Fruit fly (Drosophila melanogaster) whole organism, embryonic: ENCODE measurements around the gene loqs.

Experiments used
- CG10209 ChIP-seq: fragments of 200-800 bp; sonication (Bioruptor generic); optimal IDR thresholded peaks from 3 replicates; lab custom pipeline; 2017; ENCODE audit warnings: missing biosample characterization, mild to moderate bottlenecking, missing genetic modification characterization, missing genetic modification reagents
- CG11398 ChIP-seq: fragments of 200-800 bp; sonication (Bioruptor generic); optimal IDR thresholded peaks from 2 replicates; lab custom pipeline; 2016; ENCODE audit warnings: missing biosample characterization, missing genetic modification characterization
- CG14014 ChIP-seq: fragments of 200-800 bp; sonication (Bioruptor generic); IDR thresholded peaks from 2 replicates; pipeline ENCODE4 v1.3.6; 2022; ENCODE audit warnings: missing biosample characterization, missing genetic modification characterization
- CG14860 ChIP-seq: fragments of 200-800 bp; sonication (Bioruptor generic); IDR thresholded peaks from 3 replicates; pipeline ENCODE4 v1.3.6; 2022; ENCODE audit warnings: missing biosample characterization, missing genetic modification characterization; ENCODE audit not compliant: partially characterized antibody
- CG15011 ChIP-seq: fragments of 200-800 bp; sonication (Bioruptor generic); optimal IDR thresholded peaks from 3 replicates; lab custom pipeline; 2018; ENCODE audit warnings: missing biosample characterization, mild to moderate bottlenecking, missing genetic modification characterization
- CG15269 ChIP-seq: fragments of 200-800 bp; sonication (Bioruptor generic); optimal IDR thresholded peaks from 2 replicates; lab custom pipeline; 2018; ENCODE audit warnings: missing biosample characterization, mild to moderate bottlenecking, missing genetic modification characterization, moderate library complexity
- CG16779 ChIP-seq: fragments of 200-800 bp; sonication (Bioruptor generic); IDR thresholded peaks from 2 replicates; pipeline ENCODE4 v1.3.6; 2022; ENCODE audit warnings: missing biosample characterization, missing genetic modification characterization
- CG17802 ChIP-seq: fragments of 200-800 bp; sonication (Bioruptor generic); optimal IDR thresholded peaks from 2 replicates; lab custom pipeline; 2018; ENCODE audit warnings: missing biosample characterization, mild to moderate bottlenecking, missing genetic modification characterization, moderate library complexity
- CG18476 ChIP-seq: fragments of 200-800 bp; sonication (Bioruptor generic); optimal IDR thresholded peaks from 2 replicates; lab custom pipeline; 2016; ENCODE audit warnings: missing biosample characterization, mild to moderate bottlenecking, missing genetic modification characterization
- CG2129 ChIP-seq: fragments of 200-800 bp; sonication (Bioruptor generic); IDR thresholded peaks from 2 replicates; pipeline ENCODE4 v1.3.6; 2022; ENCODE audit warnings: missing biosample characterization, missing genetic modification characterization; ENCODE audit not compliant: partially characterized antibody
- CG30403 ChIP-seq: fragments of 200-800 bp; sonication (Bioruptor generic); optimal IDR thresholded peaks from 3 replicates; lab custom pipeline; 2016; ENCODE audit warnings: missing biosample characterization, missing genetic modification characterization
- CG3407 ChIP-seq: fragments of 200-800 bp; sonication (Bioruptor generic); optimal IDR thresholded peaks from 2 replicates; lab custom pipeline; 2018; ENCODE audit warnings: missing biosample characterization, mild to moderate bottlenecking, missing genetic modification characterization
- CG3838 ChIP-seq: fragments of 200-800 bp; sonication (Bioruptor generic); optimal IDR thresholded peaks from 3 replicates; lab custom pipeline; 2016; ENCODE audit warnings: missing biosample characterization, missing genetic modification characterization
- CG42726 ChIP-seq: fragments of 200-800 bp; sonication (Bioruptor generic); IDR thresholded peaks from 2 replicates; pipeline ENCODE4 v1.3.6; 2022; ENCODE audit warnings: missing biosample characterization, missing genetic modification characterization; ENCODE audit not compliant: partially characterized antibody
- CG4328 ChIP-seq: fragments of 200-800 bp; sonication (Bioruptor generic); optimal IDR thresholded peaks from 3 replicates; lab custom pipeline; 2017; ENCODE audit warnings: missing biosample characterization, missing genetic modification reagents, missing genetic modification characterization
- CG4854 ChIP-seq: fragments of 200-800 bp; sonication (Bioruptor generic); optimal IDR thresholded peaks from 2 replicates; lab custom pipeline; 2016; ENCODE audit warnings: missing biosample characterization, missing genetic modification characterization, inconsistent platforms
- CG7372 ChIP-seq: fragments of 200-800 bp; sonication (Bioruptor generic); IDR thresholded peaks from 2 replicates; pipeline ENCODE4 v1.3.6; 2022; ENCODE audit warnings: missing biosample characterization, missing genetic modification characterization
- CG7928 ChIP-seq: fragments of 200-800 bp; sonication (Bioruptor generic); optimal IDR thresholded peaks from 2 replicates; lab custom pipeline; 2017; ENCODE audit warnings: missing biosample characterization, mild to moderate bottlenecking, missing genetic modification characterization
- CG9437 ChIP-seq: fragments of 200-800 bp; sonication (Bioruptor generic); optimal IDR thresholded peaks from 2 replicates; lab custom pipeline; 2018; ENCODE audit warnings: missing biosample characterization, mild to moderate bottlenecking, missing genetic modification characterization
- CG9932 ChIP-seq: fragments of 200-800 bp; sonication (Bioruptor generic); IDR thresholded peaks from 2 replicates; pipeline ENCODE4 v1.3.6; 2022; ENCODE audit warnings: missing biosample characterization, missing genetic modification characterization
- Dad ChIP-seq: fragments of 200-800 bp; sonication (Bioruptor generic); optimal IDR thresholded peaks from 3 replicates; lab custom pipeline; 2016; ENCODE audit warnings: missing biosample characterization, missing genetic modification characterization
- E2f1 ChIP-seq: fragments of 200-800 bp; sonication (Bioruptor generic); IDR thresholded peaks from 2 replicates; pipeline ENCODE4 v1.3.6; 2022; ENCODE audit warnings: missing biosample characterization, missing genetic modification characterization
- Lhr ChIP-seq: fragments of 200-800 bp; sonication (Bioruptor generic); optimal IDR thresholded peaks from 3 replicates; lab custom pipeline; 2017; ENCODE audit warnings: mild to moderate bottlenecking, missing biosample characterization, missing genetic modification reagents, missing genetic modification characterization
- Lpt ChIP-seq: fragments of >200 bp; optimal IDR thresholded peaks from 2 replicates; lab custom pipeline; 2018; ENCODE audit warnings: missing biosample characterization, missing genetic modification characterization
- Max ChIP-seq: fragments of 200-800 bp; sonication (Bioruptor generic); optimal IDR thresholded peaks from 2 replicates; lab custom pipeline; 2016; ENCODE audit warnings: missing biosample characterization, mild to moderate bottlenecking, missing genetic modification characterization
- Med ChIP-seq: fragments of 200-800 bp; sonication (Bioruptor generic); peaks from one replicate; lab custom pipeline; 2016; ENCODE audit warnings: missing biosample characterization, missing genetic modification characterization, mild to moderate bottlenecking, inconsistent platforms, moderate library complexity
- Mrtf ChIP-seq: fragments of 200-800 bp; sonication (Bioruptor generic); IDR thresholded peaks from 3 replicates; pipeline ENCODE4 v1.3.6; 2022; ENCODE audit warnings: missing biosample characterization, missing genetic modification characterization
- Myb ChIP-seq: fragments of 200-800 bp; sonication (Bioruptor generic); optimal IDR thresholded peaks from 2 replicates; lab custom pipeline; 2016; ENCODE audit warnings: missing biosample characterization, missing genetic modification characterization
- Nf-YB ChIP-seq: fragments of 200-800 bp; sonication (Bioruptor generic); optimal IDR thresholded peaks from 3 replicates; lab custom pipeline; 2019; ENCODE audit warnings: missing biosample characterization, mild to moderate bottlenecking, missing genetic modification characterization, moderate library complexity
- Optix ChIP-seq: fragments of 200-800 bp; sonication (Bioruptor generic); IDR thresholded peaks from 3 replicates; pipeline ENCODE4 v1.3.6; 2022; ENCODE audit warnings: missing biosample characterization, missing genetic modification characterization
- Sox102F ChIP-seq: fragments of 200-800 bp; sonication (Bioruptor generic); optimal IDR thresholded peaks from 2 replicates; lab custom pipeline; 2018; ENCODE audit warnings: missing biosample characterization, mild to moderate bottlenecking, missing genetic modification characterization, moderate library complexity
- Spps ChIP-seq: fragments of 200-800 bp; sonication (Bioruptor generic); optimal IDR thresholded peaks from 2 replicates; lab custom pipeline; 2018; ENCODE audit warnings: missing biosample characterization, mild to moderate bottlenecking, missing genetic modification characterization
- Sry-β ChIP-seq: fragments of 200-800 bp; sonication (Bioruptor generic); optimal IDR thresholded peaks from 2 replicates; lab custom pipeline; 2018; ENCODE audit warnings: missing biosample characterization, mild to moderate bottlenecking, missing genetic modification characterization, moderate library complexity
- Trl ChIP-seq, 3 experiments: fragments of >200 bp in 2 of 3; fragments of 200-800 bp in 1 of 3; sonication (Bioruptor generic) in 1 of 3; optimal IDR thresholded peaks; 2 replicates in 1 of 3; 3 replicates in 2 of 3; lab custom pipeline; 2016 to 2017; ENCODE audit warnings: missing biosample characterization in 1 of 3, missing genetic modification characterization in 1 of 3
- Xbp1 ChIP-seq: fragments of 200-800 bp; sonication (Bioruptor generic); optimal IDR thresholded peaks from 3 replicates; lab custom pipeline; 2016; ENCODE audit warnings: missing biosample characterization, mild to moderate bottlenecking, missing genetic modification characterization
- Xrp1 ChIP-seq: fragments of 200-800 bp; sonication (Bioruptor generic); IDR thresholded peaks from 2 replicates; pipeline ENCODE4 v1.3.6; 2022; ENCODE audit warnings: missing biosample characterization, missing genetic modification characterization
- ash1 ChIP-seq: fragments of 200-800 bp; sonication (Bioruptor generic); optimal IDR thresholded peaks from 2 replicates; lab custom pipeline; 2018; ENCODE audit warnings: missing biosample characterization, mild to moderate bottlenecking, missing genetic modification characterization
- crp ChIP-seq, 2 experiments: fragments of 200-800 bp; sonication (Bioruptor generic); optimal IDR thresholded peaks; 2 replicates in 1 of 2; 3 replicates in 1 of 2; lab custom pipeline; 2017; ENCODE audit warnings: missing biosample characterization in 2 of 2, missing genetic modification characterization in 2 of 2, mild to moderate bottlenecking in 1 of 2, moderate library complexity in 1 of 2
- dimm ChIP-seq: fragments of 200-800 bp; sonication (Bioruptor generic); IDR thresholded peaks from 2 replicates; pipeline ENCODE4 v1.3.6; 2022; ENCODE audit warnings: missing biosample characterization, missing genetic modification characterization
- fd102C ChIP-seq: fragments of 200-800 bp; sonication (Bioruptor generic); optimal IDR thresholded peaks from 2 replicates; lab custom pipeline; 2018; ENCODE audit warnings: missing biosample characterization, mild to moderate bottlenecking, missing genetic modification characterization, moderate library complexity
- fd3F ChIP-seq: fragments of 200-800 bp; sonication (Bioruptor generic); optimal IDR thresholded peaks from 2 replicates; lab custom pipeline; 2018; ENCODE audit warnings: missing biosample characterization, mild to moderate bottlenecking, missing genetic modification characterization, moderate library complexity
- h ChIP-seq: fragments of >200 bp; optimal IDR thresholded peaks from 2 replicates; lab custom pipeline; 2017
- her ChIP-seq: fragments of 200-800 bp; sonication (Bioruptor generic); optimal IDR thresholded peaks from 2 replicates; lab custom pipeline; 2016; ENCODE audit warnings: missing biosample characterization, missing genetic modification characterization
- lbe ChIP-seq: fragments of 200-800 bp; sonication (Bioruptor generic); optimal IDR thresholded peaks from 2 replicates; lab custom pipeline; 2016; ENCODE audit warnings: missing biosample characterization, mild to moderate bottlenecking, missing genetic modification characterization
- lmd ChIP-seq: fragments of 200-800 bp; sonication (Bioruptor generic); IDR thresholded peaks from 2 replicates; pipeline ENCODE4 v1.3.6; 2022; ENCODE audit warnings: missing biosample characterization, missing genetic modification characterization
- lola ChIP-seq, 3 experiments: fragments of >200 bp in 2 of 3; fragments of 200-800 bp in 1 of 3; sonication (Bioruptor generic) in 1 of 3; optimal IDR thresholded peaks; 2 replicates each; lab custom pipeline; 2017 to 2019; ENCODE audit warnings: missing biosample characterization in 3 of 3, missing genetic modification characterization in 3 of 3, mild to moderate bottlenecking in 1 of 3, moderate library complexity in 1 of 3
- sim ChIP-seq: fragments of 200-800 bp; sonication (Bioruptor generic); IDR thresholded peaks from 2 replicates; pipeline ENCODE4 v1.3.6; 2022; ENCODE audit warnings: missing biosample characterization, missing genetic modification characterization
- sob ChIP-seq: fragments of 200-800 bp; sonication (Bioruptor generic); IDR thresholded peaks from 2 replicates; pipeline ENCODE4 v1.3.6; 2022; ENCODE audit warnings: missing biosample characterization, missing genetic modification characterization
- ssp ChIP-seq: fragments of 200-800 bp; sonication (Bioruptor generic); IDR thresholded peaks from 2 replicates; pipeline ENCODE4 v1.3.6; 2022; ENCODE audit warnings: missing biosample characterization, missing genetic modification characterization
- zfh2 ChIP-seq: fragments of 200-800 bp; sonication (Bioruptor generic); optimal IDR thresholded peaks from 2 replicates; lab custom pipeline; 2016; ENCODE audit warnings: missing biosample characterization, missing genetic modification characterization

loqs gene

DNA sequence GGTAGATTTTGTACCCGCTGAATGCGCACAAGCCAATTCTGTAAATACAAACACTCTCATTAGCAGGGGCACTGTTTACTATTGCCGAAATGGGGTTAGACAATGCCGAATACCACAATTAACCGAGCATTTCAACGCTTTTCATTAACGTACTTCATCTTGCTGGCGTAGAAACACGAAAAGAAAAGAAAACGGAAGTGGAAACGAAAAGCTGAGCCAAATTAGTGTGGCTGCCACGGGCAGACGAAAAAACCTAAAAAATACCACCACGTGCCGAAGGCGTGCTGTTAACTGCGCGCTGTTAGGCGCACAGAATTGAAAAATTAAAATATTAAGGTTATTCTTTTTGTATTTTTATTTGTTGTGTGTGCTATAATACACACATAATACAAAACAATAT is 12.5 kb downstream of the loqs start, which contains the start of gene RpL24 (continued):
- TF ChIP-seq CG9437 (GFP tag; lab: Kevin White, UChicago) (peak; percentile 75), Lhr (GFP tag; lab: Kevin White, UChicago) (peak; percentile 89), Med (GFP tag; lab: Kevin White, UChicago) (peak; percentile 99), CG4854 (GFP tag; lab: Kevin White, UChicago) (peak; percentile 94), CG42726 (GFP tag; lab: Robert Waterston, UW) (peak; percentile 45; the same call in 1 of the 2 replicates), CG10209 (peak; percentile 91), fd102C (peak; percentile 93), ash1 (GFP tag; lab: Kevin White, UChicago) (peak; percentile 94), Sry-β (peak; percentile 67), Sox102F (GFP tag; lab: Kevin White, UChicago) (peak; percentile 70), ssp (peak; percentile 31; the same call in 1 of the 2 replicates), CG17802 (peak; percentile 82), CG15011 (GFP tag; lab: Kevin White, UChicago) (peak; percentile 90), Dad (peak; percentile 92), CG7928 (GFP tag; lab: Kevin White, UChicago) (peak; percentile 72), E2f1 (GFP tag; lab: Robert Waterston, UW) (peak; percentile 74), crp (GFP tag; optimal IDR thresholded peaks at IDR 0.05; lab: Kevin White, UChicago) (peak in 1 of 2 experiments; percentile 63), Myb (GFP tag; lab: Kevin White, UChicago) (peak; percentile 54), CG3407 (GFP tag; lab: Kevin White, UChicago) (peak; percentile 90), CG30403 (peak; percentile 81), Xrp1 (GFP tag; lab: Robert Waterston, UW) (peak; percentile 22), CG15269 (tag; lab: Kevin White, UChicago) (peak; percentile 82), lola (GFP tag; optimal IDR thresholded peaks at IDR 0.05; lab: Kevin White, UChicago) (peak in 1 of 3 experiments; percentile 56), h (no peak), CG16779 (GFP tag; lab: Robert Waterston, UW) (peak; percentile 85), CG3838 (GFP tag; lab: Kevin White, UChicago) (peak; percentile 62), CG4328 (GFP tag; lab: Kevin White, UChicago) (peak; percentile 95), CG18476 (GFP tag; lab: Kevin White, UChicago) (peak; percentile 63), CG14860 (GFP tag; lab: Robert Waterston, UW) (no peak), Trl (optimal IDR thresholded peaks at IDR 0.05; lab: Kevin White, UChicago) (no peak), Trl (GFP tag; optimal IDR thresholded peaks at IDR 0.05; lab: Kevin White, UChicago) (peak; percentile 96), lmd (GFP tag; lab: Robert Waterston, UW) (peak; percentile 57; the same call in 1 of the 2 replicates), CG14014 (GFP tag; lab: Robert Waterston, UW) (peak; percentile 89), Optix (GFP tag; lab: Robert Waterston, UW) (peak; percentile 73), sob (GFP tag; lab: Robert Waterston, UW) (peak; percentile 92), her (GFP tag; lab: Kevin White, UChicago) (peak; percentile 93), CG7372 (GFP tag; lab: Robert Waterston, UW) (peak; percentile 64; the same call in 1 of the 2 replicates), Nf-YB (GFP tag; lab: Kevin White, UChicago) (peak; percentile 77), Xbp1 (GFP tag; lab: Kevin White, UChicago) (peak; percentile 87), sim (GFP tag; lab: Robert Waterston, UW) (peak; percentile 85), CG9932 (GFP tag; lab: Robert Waterston, UW) (peak; percentile 75), Lpt (GFP tag; lab: Kevin White, UChicago) (no peak), zfh2 (GFP tag; lab: Kevin White, UChicago) (peak; percentile 69), CG11398 (GFP tag; lab: Kevin White, UChicago) (peak; percentile 93), fd3F (peak; percentile 79), dimm (GFP tag; lab: Robert Waterston, UW) (peak; percentile 75), Mrtf (GFP tag; lab: Robert Waterston, UW) (peak; percentile 59; the same call in 2 of the 3 replicates), Spps (tag; lab: Kevin White, UChicago) (peak; percentile 79), Max (GFP tag; lab: Kevin White, UChicago) (peak; percentile 98), lbe (peak; percentile 92), CG2129 (GFP tag; lab: Robert Waterston, UW) (no peak)
